Worm (Caenorhabditis elegans) whole organism, midembryonic: Measurements from ENCODE around the gene F44B9.8.
A peak's percentile ranks its signal among the peaks of the same experiment; 100 is the strongest.

Experiments
- cog-1 ChIP-seq: sonication (generic microtip); optimal IDR thresholded peaks from 2 replicates; lab custom pipeline; 2016; ENCODE audit warnings: missing genetic modification characterization, missing compliant biosample characterization
- flt-1 ChIP-seq: fragments of 200-800 bp; sonication (Bioruptor generic); IDR thresholded peaks from 2 replicates; pipeline ENCODE4 v1.3.6; 2022; ENCODE audit warnings: missing genetic modification characterization, missing compliant biosample characterization
- klf-2 ChIP-seq: fragments of 200-800 bp; sonication (Bioruptor generic); conservative IDR thresholded peaks from 2 replicates; pipeline ENCODE4 v1.3.6; 2022; ENCODE audit warnings: missing genetic modification reagents, missing genetic modification characterization, missing compliant biosample characterization
- med-1 ChIP-seq: sonication (generic microtip); optimal IDR thresholded peaks from 2 replicates; lab custom pipeline; 2017; ENCODE audit warnings: missing genetic modification characterization, mild to moderate bottlenecking, missing compliant biosample characterization, antibody characterized with exemption, missing genetic modification reagents; ENCODE audit not compliant: insufficient read depth
- ref-1 ChIP-seq: fragments of 200-800 bp; sonication (Bioruptor generic); conservative IDR thresholded peaks from 2 replicates; pipeline ENCODE4 v1.3.6; 2022; ENCODE audit warnings: missing genetic modification reagents, missing genetic modification characterization, missing compliant biosample characterization
- tab-1 ChIP-seq: fragments of 200-800 bp; sonication (Bioruptor generic); IDR thresholded peaks from 2 replicates; pipeline ENCODE4 v1.3.6; 2022; ENCODE audit warnings: missing genetic modification characterization, missing compliant biosample characterization

DNA sequence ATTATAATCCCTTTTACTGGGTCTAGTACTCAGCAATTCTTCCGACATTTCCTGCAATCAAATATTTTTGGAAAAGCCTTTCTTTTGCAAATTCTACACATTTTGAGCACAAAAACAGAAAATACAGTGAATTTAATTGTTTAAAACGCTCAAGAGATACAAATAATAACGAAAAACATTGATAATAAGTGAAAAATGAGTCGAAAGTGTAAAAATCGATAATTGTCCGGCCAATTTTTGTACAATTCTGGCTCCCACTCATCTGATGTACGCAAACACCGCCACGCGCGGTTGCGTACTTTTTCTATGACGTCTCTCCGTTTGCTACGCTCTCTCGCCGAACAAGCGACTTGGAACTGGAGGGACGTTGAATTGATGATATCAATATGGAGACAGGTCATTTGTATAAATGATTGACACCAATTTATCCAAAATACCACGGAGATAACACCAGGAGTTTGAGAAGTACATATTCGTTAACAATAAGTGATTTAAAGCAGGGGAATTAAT lies 8.6 kb downstream of the F44B9.8 start, which contains the start of gene lin-36:
- no peak for TF ChIP-seq med-1
- TF ChIP-seq flt-1, result peak; percentile 48; the same call in 1 of the 2 replicates
- no peak for TF ChIP-seq ref-1 (GFP tag; lab: Robert Waterston, UW)
- TF ChIP-seq cog-1 (tag; lab: Kevin White, UChicago), result peak; percentile 84
- TF ChIP-seq klf-2 (GFP tag; lab: Robert Waterston, UW), result no peak
- TF ChIP-seq tab-1 (GFP tag; lab: Robert Waterston, UW), result no peak
